Worm (Caenorhabditis elegans): ENCODE results near the gene F43E12.1.

DNA sequence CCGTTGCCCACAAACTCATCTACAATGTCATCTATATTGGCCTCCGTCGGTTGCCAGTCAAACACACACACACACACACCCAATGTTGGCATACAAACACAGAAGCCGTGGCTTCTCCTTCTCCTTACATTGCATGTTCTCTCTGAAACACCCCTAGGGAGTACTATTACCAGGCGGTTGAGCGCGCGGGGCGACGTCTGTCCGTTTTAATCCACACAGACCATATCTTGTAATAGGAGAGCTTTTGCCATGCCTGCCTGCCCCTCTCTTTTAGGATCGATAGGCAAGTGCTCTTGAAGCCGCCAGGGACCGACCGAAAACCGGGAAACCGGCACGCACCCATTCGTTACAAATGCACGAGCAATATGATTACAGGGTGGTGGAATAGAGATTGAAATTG is 47.1 kb downstream of the F43E12.1 start:
- TF ChIP-seq cog-1 (tag; optimal IDR thresholded peaks at IDR 0.05): no peak
- peak; percentile 56 for TF ChIP-seq flt-1 (GFP tag; IDR thresholded peaks at IDR 0.05)
- no peak for TF ChIP-seq ztf-29 (GFP tag; IDR thresholded peaks at IDR 0.05)
- TF ChIP-seq T22C8.4 (GFP tag; IDR thresholded peaks at IDR 0.05): no peak
- TF ChIP-seq med-1 (GFP tag; optimal IDR thresholded peaks at IDR 0.05; ENCODE audit: insufficient read depth): no peak
- no peak for TF ChIP-seq ref-1 (GFP tag; conservative IDR thresholded peaks at IDR 0.05)
